Fruit fly (Drosophila melanogaster): ENCODE measurements around the gene Mlc1.

The Mlc1 gene

DNA sequence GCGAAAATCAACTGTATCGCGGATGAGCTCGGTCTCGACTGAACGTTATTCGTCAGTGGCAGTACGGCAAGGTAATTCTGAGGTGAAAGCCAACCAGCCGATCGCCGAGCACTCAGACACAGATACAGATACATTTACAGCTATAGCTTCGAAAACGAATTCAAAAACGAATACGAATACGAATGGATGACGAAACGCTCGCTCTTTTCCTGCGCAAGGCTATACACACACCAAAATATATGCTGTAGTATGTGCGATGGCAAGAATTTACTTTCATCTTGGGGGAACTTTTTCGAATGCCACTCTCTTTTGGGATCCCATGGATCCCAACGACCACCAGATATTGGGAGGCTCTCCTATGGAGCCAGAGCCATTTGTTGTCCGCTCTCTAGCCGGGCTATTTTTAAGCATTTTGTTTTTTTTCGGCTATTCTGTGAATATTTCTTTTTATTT, at the start of gene Mlc1:
TSS of gene Mlc1 (minus strand) at position 51 of the 453 bp plus-strand sequence.
- TF ChIP-seq CG5204 (GFP tag; optimal IDR thresholded peaks at IDR 0.05) (no peak), CG7101 (tag; optimal IDR thresholded peaks at IDR 0.05) (no peak), CG33017 (tag; optimal IDR thresholded peaks at IDR 0.05) (no peak), CG14711 (tag; optimal IDR thresholded peaks at IDR 0.05) (no peak), CG11617 (GFP tag; optimal IDR thresholded peaks at IDR 0.05) (no peak), bab1 (GFP tag; optimal IDR thresholded peaks at IDR 0.05) (no peak), pad (GFP tag; optimal IDR thresholded peaks at IDR 0.05) (no peak), Crg-1 (GFP tag; optimal IDR thresholded peaks at IDR 0.05) (no peak), ovo (GFP tag; optimal IDR thresholded peaks at IDR 0.05) (no peak), kay (GFP tag; ENCODE audit: borderline replicate concordance) (no peak), toe (GFP tag; optimal IDR thresholded peaks at IDR 0.05) (no peak)

DNA sequence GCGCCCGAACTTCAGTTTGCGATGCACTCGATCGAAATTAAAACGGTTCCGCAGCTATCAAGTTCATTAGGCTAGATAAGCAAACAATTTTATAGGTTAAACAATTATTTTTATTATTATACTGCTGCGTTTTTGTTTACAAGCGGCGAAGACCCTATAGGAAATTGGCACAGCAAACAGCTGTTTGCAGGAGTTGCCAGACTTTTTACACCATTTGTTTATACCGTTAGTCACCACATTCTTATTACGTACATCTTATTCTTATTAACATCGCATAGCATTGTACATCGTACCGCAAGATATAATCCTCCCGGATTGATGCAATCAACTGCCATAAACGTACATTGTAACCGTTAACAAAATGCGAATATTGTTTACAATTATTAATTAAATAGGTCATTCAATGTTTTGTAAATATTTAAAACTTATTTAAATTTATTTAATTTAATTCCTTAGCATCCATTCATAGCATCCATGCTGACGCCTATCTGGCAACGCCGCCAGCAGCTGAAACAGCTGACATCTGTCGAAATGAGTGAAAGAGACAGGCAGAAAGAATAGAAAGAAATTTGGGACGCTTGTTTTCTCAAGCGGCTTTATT, 46.7 kb upstream of the Mlc1 start, which contains the start of the genes CROT and CG12877:
TSS of gene CROT (minus strand) at position 171 of the 601 bp plus-strand sequence.
TSS of gene CG12877 (plus strand) at position 520 of the 601 bp plus-strand sequence.
- TF ChIP-seq CG14711 (tag; optimal IDR thresholded peaks at IDR 0.05) (peak; percentile 72), toe (GFP tag; optimal IDR thresholded peaks at IDR 0.05) (peak; percentile 81), CG11617 (GFP tag; optimal IDR thresholded peaks at IDR 0.05) (peak; percentile 86), CG33017 (tag; optimal IDR thresholded peaks at IDR 0.05) (peak; percentile 73), CG7101 (tag; optimal IDR thresholded peaks at IDR 0.05) (peak; percentile 71), Mnt (GFP tag; optimal IDR thresholded peaks at IDR 0.05) (peak; percentile 25), ovo (GFP tag; optimal IDR thresholded peaks at IDR 0.05) (peak; percentile 78), CG5204 (GFP tag; optimal IDR thresholded peaks at IDR 0.05) (peak; percentile 65), Hr96 (GFP tag; optimal IDR thresholded peaks at IDR 0.05) (peak; percentile 43), pad (GFP tag; optimal IDR thresholded peaks at IDR 0.05) (peak; percentile 61), CG12768 (GFP tag; optimal IDR thresholded peaks at IDR 0.05) (peak; percentile 62), cic (GFP tag; optimal IDR thresholded peaks at IDR 0.05) (no peak), CG1620 (GFP tag; optimal IDR thresholded peaks at IDR 0.05) (peak; percentile 55), bab1 (GFP tag; optimal IDR thresholded peaks at IDR 0.05) (peak; percentile 85), kay (GFP tag; ENCODE audit: borderline replicate concordance) (peak; percentile 89), cnc (optimal IDR thresholded peaks at IDR 0.05) (no peak), tj (GFP tag; optimal IDR thresholded peaks at IDR 0.05) (peak; percentile 63), Crg-1 (GFP tag; optimal IDR thresholded peaks at IDR 0.05) (peak; percentile 70), CG7045 (GFP tag; optimal IDR thresholded peaks at IDR 0.05) (peak; percentile 86), Clk (GFP tag; optimal IDR thresholded peaks at IDR 0.05) (peak; percentile 58)

DNA sequence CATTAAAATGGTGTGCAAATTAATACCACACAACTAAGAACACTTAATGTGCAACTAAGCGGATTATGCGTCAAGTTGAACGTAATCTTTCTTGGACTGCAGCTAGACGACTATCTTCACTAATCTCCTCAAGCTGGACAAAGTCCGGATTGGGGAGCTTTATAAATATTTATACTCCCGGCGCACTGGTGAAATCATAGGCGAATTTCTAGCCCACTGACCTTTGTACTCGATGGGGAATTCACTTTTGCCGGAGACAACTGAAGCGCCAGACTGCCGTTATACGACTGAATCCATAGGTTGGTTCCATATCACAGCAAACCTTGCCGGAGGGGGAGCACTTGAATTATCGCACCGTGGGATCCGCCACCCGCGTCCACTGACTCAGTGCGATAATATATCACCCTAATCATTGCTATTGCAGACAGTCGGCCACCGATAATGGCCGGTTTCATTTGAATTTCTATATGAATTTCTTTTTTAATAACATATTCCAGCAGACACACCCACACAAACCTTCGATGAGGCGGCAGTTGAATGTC, 46.1 kb upstream of the Mlc1 start:
- TF ChIP-seq CG33017 (tag; optimal IDR thresholded peaks at IDR 0.05): no peak
- no peak for TF ChIP-seq bab1 (GFP tag; optimal IDR thresholded peaks at IDR 0.05)
- no peak for TF ChIP-seq tj (GFP tag; optimal IDR thresholded peaks at IDR 0.05)
- TF ChIP-seq toe (GFP tag; optimal IDR thresholded peaks at IDR 0.05): no peak
- TF ChIP-seq CG12768 (GFP tag; optimal IDR thresholded peaks at IDR 0.05): peak; percentile 82
- peak; percentile 16 for TF ChIP-seq Hr96 (GFP tag; optimal IDR thresholded peaks at IDR 0.05)

DNA sequence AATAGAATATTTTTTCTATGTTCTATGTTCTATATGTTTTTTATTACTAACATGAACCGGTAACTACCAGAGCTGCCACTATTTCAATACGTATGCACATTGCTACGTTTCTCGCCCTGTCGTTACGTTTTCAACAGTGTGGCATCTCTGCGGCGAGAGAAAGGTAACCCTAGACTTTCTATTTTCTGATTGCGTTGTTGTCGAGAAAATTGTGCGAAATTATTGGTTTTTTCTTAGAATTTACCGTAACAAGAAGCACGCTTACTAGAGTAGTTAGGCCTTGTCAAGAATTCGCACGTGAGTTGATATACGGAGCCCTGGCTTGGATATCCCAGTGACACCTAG, 40.2 kb upstream of the Mlc1 start, which contains the start of gene btz:
TSS of gene btz (plus strand) at position 133 of the 345 bp plus-strand sequence.
- TF ChIP-seq CG12768 (GFP tag; optimal IDR thresholded peaks at IDR 0.05) (no peak), cnc (optimal IDR thresholded peaks at IDR 0.05) (no peak), CG7101 (tag; optimal IDR thresholded peaks at IDR 0.05) (peak; percentile 12), CG14711 (tag; optimal IDR thresholded peaks at IDR 0.05) (peak; percentile 98), CG5204 (GFP tag; optimal IDR thresholded peaks at IDR 0.05) (no peak), CG7045 (GFP tag; optimal IDR thresholded peaks at IDR 0.05) (no peak), ovo (GFP tag; optimal IDR thresholded peaks at IDR 0.05) (peak; percentile 35), bab1 (GFP tag; optimal IDR thresholded peaks at IDR 0.05) (no peak), toe (GFP tag; optimal IDR thresholded peaks at IDR 0.05) (peak; percentile 13), CG1620 (GFP tag; optimal IDR thresholded peaks at IDR 0.05) (no peak), Mnt (GFP tag; optimal IDR thresholded peaks at IDR 0.05) (no peak), tj (GFP tag; optimal IDR thresholded peaks at IDR 0.05) (no peak), Clk (GFP tag; optimal IDR thresholded peaks at IDR 0.05) (no peak)

DNA sequence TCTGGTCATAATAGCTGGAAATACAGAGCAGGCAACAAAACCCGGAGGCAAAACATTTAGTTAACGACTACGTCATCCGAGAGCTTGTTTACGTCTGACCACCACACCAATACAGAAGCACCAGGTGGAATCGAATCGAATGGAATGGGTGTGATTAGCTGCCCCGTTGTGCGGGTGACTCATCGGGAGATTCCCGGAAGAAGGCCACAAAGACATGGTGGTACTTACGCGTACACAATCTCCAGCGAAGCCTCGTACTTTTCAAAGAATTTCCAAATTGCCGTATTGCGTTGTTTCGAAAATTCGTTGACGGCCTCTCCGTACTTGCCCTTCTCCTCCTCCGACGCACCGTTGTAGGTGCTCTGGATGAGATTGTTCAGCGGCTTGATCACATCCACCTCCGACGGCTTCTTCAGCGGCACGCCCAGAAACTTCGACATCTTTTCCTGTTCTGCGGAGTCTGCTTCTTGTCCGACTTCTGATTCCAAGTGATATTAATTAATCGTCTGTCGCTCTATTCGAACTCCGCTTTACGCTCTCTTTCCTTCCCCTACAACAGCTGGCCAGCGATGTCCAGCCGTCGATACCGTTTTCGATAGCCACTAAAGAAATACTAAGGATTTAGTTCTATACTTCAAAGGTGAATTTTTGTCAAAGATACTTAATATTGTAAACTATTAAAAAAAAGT, 39.7 kb upstream of the Mlc1 start, which contains the start of gene ALiX:
TSS of gene ALiX (minus strand) at position 571 of the 689 bp plus-strand sequence.
- peak; percentile 99 for TF ChIP-seq pad (GFP tag; optimal IDR thresholded peaks at IDR 0.05)
- no peak for TF ChIP-seq ovo (GFP tag; optimal IDR thresholded peaks at IDR 0.05)

DNA sequence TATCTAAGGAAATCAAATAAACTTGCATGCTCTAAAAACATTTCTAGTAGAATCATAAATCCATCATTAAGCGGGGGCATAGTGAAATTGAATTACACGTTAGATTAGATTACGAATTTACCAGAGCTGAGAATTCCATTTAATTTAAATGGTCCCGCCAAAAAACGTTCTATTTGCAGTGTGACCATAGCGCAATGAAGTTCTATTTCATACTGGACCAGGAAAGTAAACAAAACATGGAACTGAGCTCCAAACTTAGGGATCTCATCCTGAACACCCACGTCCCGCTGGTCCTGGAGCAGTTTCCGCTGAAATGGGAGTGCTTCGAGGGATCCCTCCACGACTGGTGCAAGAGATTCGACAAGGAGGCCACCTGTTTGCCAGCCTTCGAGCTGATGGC, 35.0 kb upstream of the Mlc1 start, which contains the start of gene HSPBAP1:
TSS of gene HSPBAP1 (plus strand) at position 217 of the 400 bp plus-strand sequence.
- TF ChIP-seq CG7045 (GFP tag; optimal IDR thresholded peaks at IDR 0.05): no peak
- no peak for TF ChIP-seq CG1620 (GFP tag; optimal IDR thresholded peaks at IDR 0.05)
- no peak for TF ChIP-seq CG7101 (tag; optimal IDR thresholded peaks at IDR 0.05)
- TF ChIP-seq cic (GFP tag; optimal IDR thresholded peaks at IDR 0.05): no peak
- no peak for TF ChIP-seq Hr96 (GFP tag; optimal IDR thresholded peaks at IDR 0.05)
- no peak for TF ChIP-seq Mnt (GFP tag; optimal IDR thresholded peaks at IDR 0.05)
- no peak for TF ChIP-seq CG33017 (tag; optimal IDR thresholded peaks at IDR 0.05)
- no peak for TF ChIP-seq cnc (optimal IDR thresholded peaks at IDR 0.05)
- TF ChIP-seq CG5204 (GFP tag; optimal IDR thresholded peaks at IDR 0.05): no peak
- TF ChIP-seq Crg-1 (GFP tag; optimal IDR thresholded peaks at IDR 0.05): no peak
- TF ChIP-seq CG12768 (GFP tag; optimal IDR thresholded peaks at IDR 0.05): no peak
- no peak for TF ChIP-seq CG11617 (GFP tag; optimal IDR thresholded peaks at IDR 0.05)
- no peak for TF ChIP-seq Clk (GFP tag; optimal IDR thresholded peaks at IDR 0.05)
- no peak for TF ChIP-seq ovo (GFP tag; optimal IDR thresholded peaks at IDR 0.05)
